Fruit fly (Drosophila melanogaster) whole organism, embryonic: ENCODE measurements around the gene Eig71Ed.

Experiments
- Abd-B ChIP-seq: fragments of 200-800 bp; sonication (Bioruptor generic); optimal IDR thresholded peaks from 2 replicates; lab custom pipeline; 2018; ENCODE audit warnings: missing biosample characterization, mild to moderate bottlenecking, missing genetic modification characterization, moderate library complexity
- Atf3 ChIP-seq: fragments of 200-800 bp; sonication (Bioruptor generic); optimal IDR thresholded peaks from 3 replicates; lab custom pipeline; 2016; ENCODE audit warnings: missing biosample characterization, missing genetic modification characterization
- CG10565 ChIP-seq: fragments of 200-800 bp; sonication (Bioruptor generic); optimal IDR thresholded peaks from 3 replicates; lab custom pipeline; 2016; ENCODE audit warnings: missing biosample characterization, mild to moderate bottlenecking, missing genetic modification characterization
- CG11085 ChIP-seq: fragments of 200-800 bp; sonication (Bioruptor generic); IDR thresholded peaks from 2 replicates; pipeline ENCODE4 v1.3.6; 2022; ENCODE audit warnings: missing biosample characterization, missing genetic modification characterization
- CG11695 ChIP-seq: fragments of 200-800 bp; sonication (Bioruptor generic); IDR thresholded peaks from 3 replicates; pipeline ENCODE4 v1.3.6; 2022; ENCODE audit warnings: missing biosample characterization, missing genetic modification characterization
- CG12391 ChIP-seq: fragments of 200-800 bp; sonication (Bioruptor generic); optimal IDR thresholded peaks from 3 replicates; lab custom pipeline; 2018; ENCODE audit warnings: missing biosample characterization, mild to moderate bottlenecking, missing genetic modification characterization, moderate library complexity
- CG12659 ChIP-seq: fragments of 200-800 bp; sonication (Bioruptor generic); optimal IDR thresholded peaks from 3 replicates; lab custom pipeline; 2017; ENCODE audit warnings: mild to moderate bottlenecking, missing biosample characterization, missing genetic modification reagents, missing genetic modification characterization
- CG13424 ChIP-seq: fragments of 200-800 bp; sonication (Bioruptor generic); optimal IDR thresholded peaks from 2 replicates; lab custom pipeline; 2019; ENCODE audit warnings: missing biosample characterization, mild to moderate bottlenecking, missing genetic modification characterization, moderate library complexity
- CG13775 ChIP-seq: fragments of 200-800 bp; sonication (Bioruptor generic); optimal IDR thresholded peaks from 3 replicates; lab custom pipeline; 2017; ENCODE audit warnings: missing biosample characterization, mild to moderate bottlenecking, missing genetic modification characterization
- CG14441 ChIP-seq: fragments of 200-800 bp; sonication (Bioruptor generic); IDR thresholded peaks from 2 replicates; pipeline ENCODE4 v1.3.6; 2022; ENCODE audit warnings: missing biosample characterization, missing genetic modification characterization
- CG15011 ChIP-seq: fragments of 200-800 bp; sonication (Bioruptor generic); optimal IDR thresholded peaks from 3 replicates; lab custom pipeline; 2018; ENCODE audit warnings: missing biosample characterization, mild to moderate bottlenecking, missing genetic modification characterization
- CG2875 ChIP-seq: fragments of 200-800 bp; sonication (Bioruptor generic); optimal IDR thresholded peaks from 2 replicates; lab custom pipeline; 2017; ENCODE audit warnings: missing biosample characterization, mild to moderate bottlenecking, missing genetic modification characterization, missing genetic modification reagents
- CG32772 ChIP-seq: fragments of 200-800 bp; sonication (Bioruptor generic); IDR thresholded peaks from 2 replicates; pipeline ENCODE4 v1.3.6; 2022; ENCODE audit warnings: missing biosample characterization, missing genetic modification characterization
- CG6689 ChIP-seq: fragments of 200-800 bp; sonication (Bioruptor generic); IDR thresholded peaks from 2 replicates; pipeline ENCODE4 v1.3.6; 2022; ENCODE audit warnings: missing biosample characterization, missing genetic modification characterization
- CG6791 ChIP-seq: fragments of 200-800 bp; sonication (Bioruptor generic); IDR thresholded peaks from 3 replicates; pipeline ENCODE4 v1.3.6; 2022; ENCODE audit warnings: missing biosample characterization, missing genetic modification characterization; ENCODE audit not compliant: partially characterized antibody
- CG7271 ChIP-seq: fragments of 200-800 bp; sonication (Bioruptor generic); optimal IDR thresholded peaks from 2 replicates; lab custom pipeline; 2018; ENCODE audit warnings: missing biosample characterization, mild to moderate bottlenecking, missing genetic modification characterization, moderate library complexity
- CG7372 ChIP-seq: fragments of 200-800 bp; sonication (Bioruptor generic); IDR thresholded peaks from 2 replicates; pipeline ENCODE4 v1.3.6; 2022; ENCODE audit warnings: missing biosample characterization, missing genetic modification characterization
- CG7745 ChIP-seq: fragments of 200-800 bp; sonication (Bioruptor generic); optimal IDR thresholded peaks from 2 replicates; lab custom pipeline; 2018; ENCODE audit warnings: missing biosample characterization, mild to moderate bottlenecking, missing genetic modification characterization, moderate library complexity
- CG7786 ChIP-seq: fragments of 200-800 bp; sonication (Bioruptor generic); optimal IDR thresholded peaks from 2 replicates; lab custom pipeline; 2016; ENCODE audit warnings: missing biosample characterization, missing genetic modification characterization
- CG7839 ChIP-seq: fragments of 200-800 bp; sonication (Bioruptor generic); optimal IDR thresholded peaks from 3 replicates; lab custom pipeline; 2018; ENCODE audit warnings: missing biosample characterization, mild to moderate bottlenecking, missing genetic modification characterization, moderate library complexity
- CG8281 ChIP-seq: fragments of 200-800 bp; sonication (Bioruptor generic); optimal IDR thresholded peaks from 2 replicates; lab custom pipeline; 2018; ENCODE audit warnings: missing biosample characterization, mild to moderate bottlenecking, missing genetic modification characterization, moderate library complexity
- CG8290 ChIP-seq, 3 experiments: fragments of 200-800 bp; sonication (Bioruptor generic); optimal IDR thresholded peaks; 2 replicates each; lab custom pipeline; 2016 to 2019; ENCODE audit warnings: missing biosample characterization in 3 of 3, missing genetic modification characterization in 3 of 3, mild to moderate bottlenecking in 2 of 3, moderate library complexity in 1 of 3
- Chrac-16 ChIP-seq: fragments of 200-800 bp; sonication (Bioruptor generic); optimal IDR thresholded peaks from 3 replicates; lab custom pipeline; 2016; ENCODE audit warnings: missing biosample characterization, missing genetic modification characterization
- CrebB ChIP-seq: fragments of 200-800 bp; sonication (Bioruptor generic); optimal IDR thresholded peaks from 3 replicates; lab custom pipeline; 2018; ENCODE audit warnings: missing biosample characterization, mild to moderate bottlenecking, missing genetic modification characterization
- Dfd ChIP-seq, 2 experiments: fragments of >200 bp; optimal IDR thresholded peaks; 2 replicates each; lab custom pipeline; 2017; ENCODE audit warnings: missing biosample characterization in 2 of 2, missing genetic modification characterization in 2 of 2
- HLH4C ChIP-seq: fragments of 200-800 bp; sonication (Bioruptor generic); IDR thresholded peaks from 3 replicates; pipeline ENCODE4 v1.3.6; 2022; ENCODE audit warnings: missing biosample characterization, missing genetic modification characterization; ENCODE audit not compliant: partially characterized antibody
- Hr39 ChIP-seq: fragments of >200 bp; optimal IDR thresholded peaks from 2 replicates; lab custom pipeline; 2017
- MBD-R2 ChIP-seq: fragments of 200-800 bp; sonication (Bioruptor generic); IDR thresholded peaks from 2 replicates; pipeline ENCODE4 v1.3.6; 2022; ENCODE audit warnings: missing biosample characterization, missing genetic modification characterization
- Myb ChIP-seq: fragments of 200-800 bp; sonication (Bioruptor generic); optimal IDR thresholded peaks from 2 replicates; lab custom pipeline; 2016; ENCODE audit warnings: missing biosample characterization, missing genetic modification characterization
- Side ChIP-seq: fragments of 200-800 bp; sonication (Bioruptor generic); optimal IDR thresholded peaks from 2 replicates; lab custom pipeline; 2016; ENCODE audit warnings: missing biosample characterization, missing genetic modification characterization
- Sox100B ChIP-seq: fragments of 200-800 bp; sonication (Bioruptor generic); optimal IDR thresholded peaks from 3 replicates; lab custom pipeline; 2018; ENCODE audit warnings: missing biosample characterization, mild to moderate bottlenecking, missing genetic modification characterization
- Spps ChIP-seq: fragments of 200-800 bp; sonication (Bioruptor generic); optimal IDR thresholded peaks from 2 replicates; lab custom pipeline; 2018; ENCODE audit warnings: missing biosample characterization, mild to moderate bottlenecking, missing genetic modification characterization
- abd-A ChIP-seq: fragments of 200-800 bp; sonication (Bioruptor generic); optimal IDR thresholded peaks from 3 replicates; lab custom pipeline; 2019; ENCODE audit warnings: missing biosample characterization, mild to moderate bottlenecking, missing genetic modification characterization, moderate library complexity
- bbx ChIP-seq: fragments of 200-800 bp; sonication (Bioruptor generic); IDR thresholded peaks from 2 replicates; pipeline ENCODE4 v1.3.6; 2022; ENCODE audit warnings: missing biosample characterization, missing genetic modification characterization; ENCODE audit not compliant: partially characterized antibody
- danr ChIP-seq: fragments of 200-800 bp; sonication (Bioruptor generic); IDR thresholded peaks from 2 replicates; pipeline ENCODE4 v1.3.6; 2022; ENCODE audit warnings: missing biosample characterization, missing genetic modification characterization
- ems ChIP-seq: fragments of 200-800 bp; sonication (Bioruptor generic); optimal IDR thresholded peaks from 3 replicates; lab custom pipeline; 2016; ENCODE audit warnings: missing biosample characterization, missing genetic modification characterization
- eyg ChIP-seq: fragments of 200-800 bp; sonication (Bioruptor generic); optimal IDR thresholded peaks from 3 replicates; lab custom pipeline; 2016; ENCODE audit warnings: missing biosample characterization, missing genetic modification characterization
- kay ChIP-seq: fragments of 200-800 bp; sonication (Bioruptor generic); optimal IDR thresholded peaks from 2 replicates; lab custom pipeline; 2016; ENCODE audit warnings: missing biosample characterization, missing genetic modification characterization
- nerfin-1 ChIP-seq: fragments of 200-800 bp; sonication (Bioruptor generic); optimal IDR thresholded peaks from 3 replicates; lab custom pipeline; 2019; ENCODE audit warnings: missing biosample characterization, mild to moderate bottlenecking, missing genetic modification characterization, moderate library complexity
- pum ChIP-seq: fragments of 200-800 bp; sonication (Bioruptor generic); optimal IDR thresholded peaks from 2 replicates; lab custom pipeline; 2016; ENCODE audit warnings: missing biosample characterization, missing genetic modification characterization
- pzg ChIP-seq: fragments of 200-800 bp; sonication (Bioruptor generic); optimal IDR thresholded peaks from 3 replicates; lab custom pipeline; 2018; ENCODE audit warnings: missing biosample characterization, mild to moderate bottlenecking, missing genetic modification characterization, moderate library complexity
- ranshi ChIP-seq: fragments of 200-800 bp; sonication (Bioruptor generic); IDR thresholded peaks from 2 replicates; pipeline ENCODE4 v1.3.6; 2022; ENCODE audit warnings: missing biosample characterization, missing genetic modification characterization
- scrt ChIP-seq: fragments of 200-800 bp; sonication (Bioruptor generic); optimal IDR thresholded peaks from 2 replicates; lab custom pipeline; 2018; ENCODE audit warnings: missing biosample characterization, mild to moderate bottlenecking, missing genetic modification characterization, moderate library complexity
- sens ChIP-seq: fragments of 200-800 bp; sonication (Bioruptor generic); peaks from one replicate; lab custom pipeline; 2016; ENCODE audit warnings: missing biosample characterization, missing genetic modification characterization
- sug ChIP-seq: fragments of 200-800 bp; optimal IDR thresholded peaks from 2 replicates; lab custom pipeline; 2019; ENCODE audit warnings: missing biosample characterization, mild to moderate bottlenecking, missing genetic modification characterization, moderate library complexity
- tgo ChIP-seq: fragments of 200-800 bp; sonication (Bioruptor generic); IDR thresholded peaks from 3 replicates; pipeline ENCODE4 v1.3.6; 2022; ENCODE audit warnings: missing biosample characterization, missing genetic modification characterization
- tio ChIP-seq: fragments of 200-800 bp; sonication (Bioruptor generic); optimal IDR thresholded peaks from 2 replicates; lab custom pipeline; 2017; ENCODE audit warnings: missing biosample characterization, missing genetic modification characterization, inconsistent platforms
- tll ChIP-seq, 2 experiments: fragments of 200-800 bp in 1 of 2; fragments of >200 bp in 1 of 2; sonication (Bioruptor generic) in 1 of 2; optimal IDR thresholded peaks; 2 replicates each; lab custom pipeline; 2017 to 2019; ENCODE audit warnings: missing biosample characterization in 2 of 2, missing genetic modification characterization in 2 of 2, mild to moderate bottlenecking in 1 of 2, moderate library complexity in 1 of 2
- unpg ChIP-seq: fragments of 200-800 bp; sonication (Bioruptor generic); optimal IDR thresholded peaks from 3 replicates; lab custom pipeline; 2018; ENCODE audit warnings: missing biosample characterization, mild to moderate bottlenecking, missing genetic modification characterization, moderate library complexity

The Eig71Ed gene

dm6 chr3L:15619626-15620247 lies 32.6 kb upstream of the Eig71Ed start, which contains the start of gene Phs (continued):
- peak; percentile 82 for TF ChIP-seq CG7372 (GFP tag; lab: Robert Waterston, UW)
- TF ChIP-seq CG11085 (GFP tag; lab: Robert Waterston, UW), result peak; percentile 88
- peak; percentile 43 for TF ChIP-seq unpg
- TF ChIP-seq Atf3, result peak; percentile 57
- no peak for TF ChIP-seq Abd-B (GFP tag; lab: Kevin White, UChicago)
- TF ChIP-seq sens (GFP tag; lab: Kevin White, UChicago), result peak; percentile 93
- peak; percentile 61 for TF ChIP-seq kay (GFP tag; lab: Kevin White, UChicago)
- TF ChIP-seq CG7839 (tag; lab: Kevin White, UChicago), result peak; percentile 63
- TF ChIP-seq Sox100B (GFP tag; lab: Kevin White, UChicago), result peak; percentile 21
- peak; percentile 50 for TF ChIP-seq CG12391 (tag; lab: Kevin White, UChicago)
- peak; percentile 64; the same call in 1 of the 2 replicates for TF ChIP-seq CG32772 (GFP tag; lab: Robert Waterston, UW)
- TF ChIP-seq CG7271 (tag; lab: Kevin White, UChicago), result peak; percentile 49
- peak; percentile 9 for TF ChIP-seq CG13775
- peak; percentile 28 for TF ChIP-seq scrt
- TF ChIP-seq nerfin-1 (tag; lab: Kevin White, UChicago), result peak; percentile 49
- TF ChIP-seq danr (GFP tag; lab: Robert Waterston, UW), result no peak
- TF ChIP-seq CG2875, result peak; percentile 51
- peak; percentile 77 for TF ChIP-seq CrebB (tag; lab: Kevin White, UChicago)
- peak; percentile 59 for TF ChIP-seq sug (tag; lab: Kevin White, UChicago)
- peak; percentile 46 for TF ChIP-seq tio (GFP tag; lab: Kevin White, UChicago)
- peak; percentile 65 for TF ChIP-seq CG14441 (GFP tag; lab: Robert Waterston, UW)
- TF ChIP-seq CG8281 (tag; lab: Kevin White, UChicago), result no peak
- peak; percentile 89 for TF ChIP-seq pum
- peak; percentile 91 for TF ChIP-seq Myb (GFP tag; lab: Kevin White, UChicago)
- TF ChIP-seq CG12659 (GFP tag; lab: Kevin White, UChicago), result peak; percentile 83
- peak; percentile 78 for TF ChIP-seq CG6791 (GFP tag; lab: Robert Waterston, UW)
- peak; percentile 19 for TF ChIP-seq CG15011 (GFP tag; lab: Kevin White, UChicago)
- peak; percentile 72 for TF ChIP-seq Hr39 (lab: Kevin White, UChicago)
- TF ChIP-seq ranshi, result peak; percentile 82
- TF ChIP-seq CG7745 (tag; lab: Kevin White, UChicago), result peak; percentile 35
- peak; percentile 93 for TF ChIP-seq CG7786 (GFP tag; lab: Kevin White, UChicago)
- peak; percentile 90 for TF ChIP-seq Side (GFP tag; lab: Kevin White, UChicago)
- peak; percentile 65 for TF ChIP-seq tgo
- peak; percentile 24 for TF ChIP-seq CG13424 (tag; lab: Kevin White, UChicago)
- 0 out of 3 replicates have a peak, but pooled peaks have one; percentile 49 for TF ChIP-seq HLH4C (GFP tag; lab: Robert Waterston, UW)
- peak; percentile 77 for TF ChIP-seq CG8290 (GFP tag; optimal IDR thresholded peaks at IDR 0.05; lab: Kevin White, UChicago)
- peak; percentile 68 to 94 for TF ChIP-seq CG8290 (tag; optimal IDR thresholded peaks at IDR 0.05; lab: Kevin White, UChicago)
- peak; percentile 80 for TF ChIP-seq ems (GFP tag; lab: Kevin White, UChicago)
- no peak for TF ChIP-seq Dfd (GFP tag; optimal IDR thresholded peaks at IDR 0.05; lab: Kevin White, UChicago)
- TF ChIP-seq Chrac-16, result peak; percentile 84
- peak; percentile 80 for TF ChIP-seq eyg (GFP tag; lab: Kevin White, UChicago)
- no peak for TF ChIP-seq abd-A (tag; lab: Kevin White, UChicago)
- no peak for TF ChIP-seq Spps
- 0 out of 2 replicates have a peak, but pooled peaks have one; percentile 36 for TF ChIP-seq CG6689
- peak; percentile 85 for TF ChIP-seq pzg (GFP tag; lab: Kevin White, UChicago)
- TF ChIP-seq bbx (GFP tag; lab: Robert Waterston, UW), result peak; percentile 69
- TF ChIP-seq CG10565 (GFP tag; lab: Kevin White, UChicago), result no peak
- TF ChIP-seq MBD-R2, result peak; percentile 79; the same call in 1 of the 2 replicates
- TF ChIP-seq tll (GFP tag; optimal IDR thresholded peaks at IDR 0.05; lab: Kevin White, UChicago), result no peak
- peak; percentile 43; the same call in 1 of the 3 replicates for TF ChIP-seq CG11695 (GFP tag; lab: Robert Waterston, UW)
